Worm (Caenorhabditis elegans) whole organism, young adult: ENCODE measurements around the gene Y53F4B.51.

Experiments
- Y53G8AR.9 ChIP-seq: fragments of 200-800 bp; sonication (Bioruptor generic); conservative IDR thresholded peaks from 2 replicates; pipeline ENCODE4 v1.3.6; 2022; ENCODE audit warnings: missing genetic modification reagents, missing genetic modification characterization, missing compliant biosample characterization
- aptf-3 ChIP-seq: fragments of 200-800 bp; sonication (Bioruptor generic); IDR thresholded peaks from 2 replicates; pipeline ENCODE4 v1.3.6; 2022; ENCODE audit warnings: missing genetic modification characterization, missing compliant biosample characterization
- ccch-3 ChIP-seq: fragments of 200-800 bp; sonication (Bioruptor generic); optimal IDR thresholded peaks from 2 replicates; lab custom pipeline; 2018; ENCODE audit warnings: mild to moderate bottlenecking, missing genetic modification characterization, missing compliant biosample characterization
- lin-54 ChIP-seq: fragments of 200-800 bp; sonication (Bioruptor generic); optimal IDR thresholded peaks from 2 replicates; lab custom pipeline; 2018; ENCODE audit warnings: mild to moderate bottlenecking, missing genetic modification characterization, missing compliant biosample characterization
- lir-1 ChIP-seq: fragments of 200-800 bp; sonication (Bioruptor generic); conservative IDR thresholded peaks from 2 replicates; pipeline ENCODE4 v1.3.6; 2022; ENCODE audit warnings: missing genetic modification reagents, missing genetic modification characterization, missing compliant biosample characterization
- mcd-1 ChIP-seq: fragments of 200-800 bp; sonication (Bioruptor generic); IDR thresholded peaks from 2 replicates; pipeline ENCODE4 v1.3.6; 2022; ENCODE audit warnings: missing genetic modification reagents, missing genetic modification characterization, missing compliant biosample characterization
- nhr-80 ChIP-seq: sonication (generic microtip); optimal IDR thresholded peaks from 2 replicates; lab custom pipeline; 2016; ENCODE audit warnings: missing genetic modification characterization, missing compliant biosample characterization
- sdz-38 ChIP-seq: sonication (generic microtip); optimal IDR thresholded peaks from 2 replicates; lab custom pipeline; 2016; ENCODE audit warnings: missing genotype, missing genetic modification characterization, missing compliant biosample characterization

DNA sequence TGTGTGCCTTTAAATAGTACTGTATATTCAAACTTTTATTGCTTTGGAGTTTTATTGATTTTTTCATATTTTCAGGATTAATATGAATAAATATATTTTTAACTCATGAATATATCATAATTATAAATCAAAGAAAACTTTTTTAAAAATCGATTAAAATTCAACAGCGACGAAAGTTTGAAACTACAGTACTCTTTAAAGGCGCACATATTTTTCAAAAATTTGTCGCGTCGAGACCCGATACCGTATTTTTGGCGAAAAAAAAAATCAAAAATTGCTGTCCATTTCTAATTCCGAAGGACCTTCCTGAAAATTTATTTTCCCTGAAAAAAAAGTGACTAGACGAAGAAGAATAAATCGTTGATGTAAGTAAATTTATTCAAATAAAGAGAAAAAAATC lies 46.0 kb downstream of the Y53F4B.51 start:
- TF ChIP-seq aptf-3 (GFP tag; lab: Robert Waterston, UW) (no peak), mcd-1 (GFP tag; lab: Robert Waterston, UW) (no peak), sdz-38 (no peak), nhr-80 (tag; lab: Kevin White, UChicago) (no peak), lir-1 (GFP tag; lab: Robert Waterston, UW) (no peak), Y53G8AR.9 (GFP tag; lab: Robert Waterston, UW) (no peak), ccch-3 (no peak), lin-54 (GFP tag; lab: Kevin White, UChicago) (no peak)
